Fruit fly (Drosophila melanogaster) whole organism, embryonic: ENCODE measurements around the gene CG43402.

ENCODE experiments used
- BEAF-32 ChIP-seq: fragments of 200-800 bp; sonication (Bioruptor generic); optimal IDR thresholded peaks from 3 replicates; lab custom pipeline; 2017; ENCODE audit warnings: missing biosample characterization, missing genetic modification characterization, mild to moderate bottlenecking, moderate library complexity, missing genetic modification reagents
- CG10274 ChIP-seq: fragments of 200-800 bp; sonication (Bioruptor generic); optimal IDR thresholded peaks from 3 replicates; lab custom pipeline; 2017; ENCODE audit warnings: missing biosample characterization, mild to moderate bottlenecking, missing genetic modification characterization
- CG10321 ChIP-seq: fragments of 200-800 bp; sonication (Bioruptor generic); IDR thresholded peaks from 2 replicates; pipeline ENCODE4 v1.3.6; 2022; ENCODE audit warnings: missing biosample characterization, missing genetic modification characterization
- CG10366 ChIP-seq: fragments of 200-800 bp; sonication (Bioruptor generic); IDR thresholded peaks from 2 replicates; pipeline ENCODE4 v1.3.6; 2022; ENCODE audit warnings: missing biosample characterization, missing genetic modification characterization
- CG11504 ChIP-seq: fragments of 200-800 bp; sonication (Bioruptor generic); optimal IDR thresholded peaks from 3 replicates; lab custom pipeline; 2019; ENCODE audit warnings: missing biosample characterization, mild to moderate bottlenecking, missing genetic modification characterization, moderate library complexity
- CG12659 ChIP-seq: fragments of 200-800 bp; sonication (Bioruptor generic); optimal IDR thresholded peaks from 3 replicates; lab custom pipeline; 2017; ENCODE audit warnings: mild to moderate bottlenecking, missing biosample characterization, missing genetic modification reagents, missing genetic modification characterization
- CG12769 ChIP-seq: fragments of 200-800 bp; sonication (Bioruptor generic); optimal IDR thresholded peaks from 2 replicates; lab custom pipeline; 2019; ENCODE audit warnings: missing biosample characterization, mild to moderate bottlenecking, missing genetic modification characterization, moderate library complexity
- CG12942 ChIP-seq: fragments of 200-800 bp; sonication (Bioruptor generic); optimal IDR thresholded peaks from 3 replicates; lab custom pipeline; 2016; ENCODE audit warnings: missing biosample characterization, missing genetic modification characterization
- CG1647 ChIP-seq: fragments of 200-800 bp; sonication (Bioruptor generic); optimal IDR thresholded peaks from 3 replicates; lab custom pipeline; 2016; ENCODE audit warnings: missing biosample characterization, missing genetic modification characterization
- CG16813 ChIP-seq: fragments of 200-800 bp; sonication (Bioruptor generic); IDR thresholded peaks from 3 replicates; pipeline ENCODE4 v1.3.6; 2022; ENCODE audit warnings: missing biosample characterization, missing genetic modification characterization; ENCODE audit not compliant: partially characterized antibody
- CG17361 ChIP-seq: fragments of 200-800 bp; sonication (Bioruptor generic); IDR thresholded peaks from 3 replicates; pipeline ENCODE4 v1.3.6; 2022; ENCODE audit warnings: missing biosample characterization, missing genetic modification characterization
- CG17912 ChIP-seq: fragments of 200-800 bp; sonication (Bioruptor generic); optimal IDR thresholded peaks from 2 replicates; lab custom pipeline; 2018; ENCODE audit warnings: missing biosample characterization, mild to moderate bottlenecking, missing genetic modification characterization
- CG2129 ChIP-seq: fragments of 200-800 bp; sonication (Bioruptor generic); IDR thresholded peaks from 2 replicates; pipeline ENCODE4 v1.3.6; 2022; ENCODE audit warnings: missing biosample characterization, missing genetic modification characterization; ENCODE audit not compliant: partially characterized antibody
- CG2712 ChIP-seq: fragments of 200-800 bp; optimal IDR thresholded peaks from 3 replicates; lab custom pipeline; 2019; ENCODE audit warnings: missing biosample characterization, mild to moderate bottlenecking, missing genetic modification characterization, moderate library complexity
- CG30020 ChIP-seq: fragments of 200-800 bp; optimal IDR thresholded peaks from 2 replicates; lab custom pipeline; 2019; ENCODE audit warnings: missing biosample characterization, mild to moderate bottlenecking, missing genetic modification characterization, moderate library complexity
- CG30403 ChIP-seq: fragments of 200-800 bp; sonication (Bioruptor generic); optimal IDR thresholded peaks from 3 replicates; lab custom pipeline; 2016; ENCODE audit warnings: missing biosample characterization, missing genetic modification characterization
- CG31365 ChIP-seq: fragments of 200-800 bp; sonication (Bioruptor generic); optimal IDR thresholded peaks from 2 replicates; lab custom pipeline; 2018; ENCODE audit warnings: missing biosample characterization, mild to moderate bottlenecking, missing genetic modification characterization
- CG32772 ChIP-seq: fragments of 200-800 bp; sonication (Bioruptor generic); IDR thresholded peaks from 2 replicates; pipeline ENCODE4 v1.3.6; 2022; ENCODE audit warnings: missing biosample characterization, missing genetic modification characterization
- CG33557 ChIP-seq: fragments of 200-800 bp; sonication (Bioruptor generic); optimal IDR thresholded peaks from 2 replicates; lab custom pipeline; 2019; ENCODE audit warnings: missing biosample characterization, mild to moderate bottlenecking, missing genetic modification characterization, moderate library complexity
- CG34422 ChIP-seq: fragments of 200-800 bp; sonication (Bioruptor generic); IDR thresholded peaks from 3 replicates; pipeline ENCODE4 v1.3.6; 2022; ENCODE audit warnings: missing biosample characterization, missing genetic modification characterization
- CG4424 ChIP-seq: fragments of 200-800 bp; sonication (Bioruptor generic); optimal IDR thresholded peaks from 3 replicates; lab custom pipeline; 2016; ENCODE audit warnings: missing biosample characterization, missing genetic modification characterization
- CG4854 ChIP-seq: fragments of 200-800 bp; sonication (Bioruptor generic); optimal IDR thresholded peaks from 2 replicates; lab custom pipeline; 2016; ENCODE audit warnings: missing biosample characterization, missing genetic modification characterization, inconsistent platforms
- CG7357 ChIP-seq: fragments of 200-800 bp; sonication (Bioruptor generic); IDR thresholded peaks from 3 replicates; pipeline ENCODE4 v1.3.6; 2022; ENCODE audit warnings: missing biosample characterization, missing genetic modification characterization
- CG9215 ChIP-seq: fragments of 200-800 bp; sonication (Bioruptor generic); IDR thresholded peaks from 2 replicates; pipeline ENCODE4 v1.3.6; 2022; ENCODE audit warnings: missing biosample characterization, missing genetic modification characterization
- CG9437 ChIP-seq: fragments of 200-800 bp; sonication (Bioruptor generic); optimal IDR thresholded peaks from 2 replicates; lab custom pipeline; 2018; ENCODE audit warnings: missing biosample characterization, mild to moderate bottlenecking, missing genetic modification characterization
- CoRest ChIP-seq: fragments of 200-800 bp; sonication (Bioruptor generic); optimal IDR thresholded peaks from 3 replicates; lab custom pipeline; 2018; ENCODE audit warnings: missing biosample characterization, mild to moderate bottlenecking, missing genetic modification characterization, moderate library complexity
- D ChIP-seq, 2 experiments: fragments of 200-800 bp in 1 of 2; fragments of >200 bp in 1 of 2; sonication (Bioruptor generic) in 1 of 2; optimal IDR thresholded peaks; 2 replicates in 1 of 2; 3 replicates in 1 of 2; lab custom pipeline; 2017; ENCODE audit warnings: mild to moderate bottlenecking in 1 of 2, missing biosample characterization in 1 of 2, missing genetic modification characterization in 1 of 2, missing genetic modification reagents in 1 of 2
- E2f1 ChIP-seq: fragments of 200-800 bp; sonication (Bioruptor generic); IDR thresholded peaks from 2 replicates; pipeline ENCODE4 v1.3.6; 2022; ENCODE audit warnings: missing biosample characterization, missing genetic modification characterization
- MBD-R2 ChIP-seq: fragments of 200-800 bp; sonication (Bioruptor generic); IDR thresholded peaks from 2 replicates; pipeline ENCODE4 v1.3.6; 2022; ENCODE audit warnings: missing biosample characterization, missing genetic modification characterization
- Med ChIP-seq: fragments of 200-800 bp; sonication (Bioruptor generic); peaks from one replicate; lab custom pipeline; 2016; ENCODE audit warnings: missing biosample characterization, missing genetic modification characterization, mild to moderate bottlenecking, inconsistent platforms, moderate library complexity
- NFAT ChIP-seq: fragments of 200-800 bp; sonication (Bioruptor generic); IDR thresholded peaks from 2 replicates; pipeline ENCODE4 v1.3.6; 2022; ENCODE audit warnings: missing biosample characterization, missing genetic modification characterization
- NK7.1 ChIP-seq: fragments of 200-800 bp; sonication (Bioruptor generic); optimal IDR thresholded peaks from 3 replicates; lab custom pipeline; 2016; ENCODE audit warnings: missing biosample characterization, missing genetic modification characterization
- Oli ChIP-seq: fragments of 200-800 bp; sonication (Bioruptor generic); optimal IDR thresholded peaks from 2 replicates; lab custom pipeline; 2018; ENCODE audit warnings: missing biosample characterization, mild to moderate bottlenecking, missing genetic modification characterization, moderate library complexity
- Pdp1 ChIP-seq, 2 experiments: fragments of 200-800 bp; sonication (Bioruptor generic); optimal IDR thresholded peaks; 3 replicates each; lab custom pipeline; 2016; ENCODE audit warnings: missing biosample characterization in 2 of 2, missing genetic modification characterization in 2 of 2, mild to moderate bottlenecking in 1 of 2, moderate library complexity in 1 of 2
- Poxn ChIP-seq: fragments of 200-800 bp; sonication (Bioruptor generic); IDR thresholded peaks from 2 replicates; pipeline ENCODE4 v1.3.6; 2022; ENCODE audit warnings: missing biosample characterization, missing genetic modification characterization
- Sry-β ChIP-seq: fragments of 200-800 bp; sonication (Bioruptor generic); optimal IDR thresholded peaks from 2 replicates; lab custom pipeline; 2018; ENCODE audit warnings: missing biosample characterization, mild to moderate bottlenecking, missing genetic modification characterization, moderate library complexity
- ato ChIP-seq: fragments of 200-800 bp; sonication (Bioruptor generic); IDR thresholded peaks from 2 replicates; pipeline ENCODE4 v1.3.6; 2022; ENCODE audit warnings: missing biosample characterization, missing genetic modification characterization; ENCODE audit not compliant: partially characterized antibody
- chif ChIP-seq, 2 experiments: fragments of 200-800 bp; sonication (Bioruptor generic); optimal IDR thresholded peaks; 3 replicates each; lab custom pipeline; 2016; ENCODE audit warnings: missing biosample characterization in 2 of 2, missing genetic modification characterization in 2 of 2
- dan ChIP-seq: fragments of 200-800 bp; sonication (Bioruptor generic); IDR thresholded peaks from 2 replicates; pipeline ENCODE4 v1.3.6; 2022; ENCODE audit warnings: missing biosample characterization, missing genetic modification characterization
- dati ChIP-seq: fragments of 200-800 bp; sonication (Bioruptor generic); IDR thresholded peaks from 2 replicates; pipeline ENCODE4 v1.3.6; 2022; ENCODE audit warnings: missing biosample characterization, missing genetic modification characterization
- ewg ChIP-seq: fragments of 200-800 bp; sonication (Bioruptor generic); optimal IDR thresholded peaks from 3 replicates; lab custom pipeline; 2017; ENCODE audit warnings: mild to moderate bottlenecking, missing biosample characterization, missing genetic modification reagents, missing genetic modification characterization
- mld ChIP-seq: fragments of 200-800 bp; sonication (Bioruptor generic); IDR thresholded peaks from 3 replicates; pipeline ENCODE4 v1.3.6; 2022; ENCODE audit warnings: missing biosample characterization, missing genetic modification characterization; ENCODE audit not compliant: partially characterized antibody
- nerfin-2 ChIP-seq: fragments of 200-800 bp; sonication (Bioruptor generic); IDR thresholded peaks from 2 replicates; pipeline ENCODE4 v1.3.6; 2022; ENCODE audit warnings: missing biosample characterization, missing genetic modification characterization; ENCODE audit not compliant: partially characterized antibody
- pan ChIP-seq, 4 experiments: fragments of >200 bp in 3 of 4; fragments of 200-800 bp in 1 of 4; sonication (Bioruptor generic) in 1 of 4; optimal IDR thresholded peaks in 3 of 4; IDR thresholded peaks in 1 of 4; 2 replicates each; pipeline versions ENCODE4 v1.3.6 to Lab custom; 2017 to 2022; ENCODE audit warnings: missing biosample characterization in 2 of 4, missing genetic modification characterization in 2 of 4, mixed read lengths in 1 of 4
- peb ChIP-seq: fragments of 200-800 bp; sonication (Bioruptor generic); IDR thresholded peaks from 2 replicates; pipeline ENCODE4 v1.3.6; 2022; ENCODE audit warnings: missing biosample characterization, missing genetic modification characterization
- run ChIP-seq: fragments of 200-800 bp; sonication (Bioruptor generic); optimal IDR thresholded peaks from 3 replicates; lab custom pipeline; 2018; ENCODE audit warnings: missing biosample characterization, mild to moderate bottlenecking, missing genetic modification characterization
- sens ChIP-seq: fragments of 200-800 bp; sonication (Bioruptor generic); peaks from one replicate; lab custom pipeline; 2016; ENCODE audit warnings: missing biosample characterization, missing genetic modification characterization
- slbo ChIP-seq: fragments of 200-800 bp; sonication (Bioruptor generic); IDR thresholded peaks from 2 replicates; pipeline ENCODE4 v1.3.6; 2022; ENCODE audit warnings: missing biosample characterization, missing genetic modification characterization

The CG43402 gene

DNA sequence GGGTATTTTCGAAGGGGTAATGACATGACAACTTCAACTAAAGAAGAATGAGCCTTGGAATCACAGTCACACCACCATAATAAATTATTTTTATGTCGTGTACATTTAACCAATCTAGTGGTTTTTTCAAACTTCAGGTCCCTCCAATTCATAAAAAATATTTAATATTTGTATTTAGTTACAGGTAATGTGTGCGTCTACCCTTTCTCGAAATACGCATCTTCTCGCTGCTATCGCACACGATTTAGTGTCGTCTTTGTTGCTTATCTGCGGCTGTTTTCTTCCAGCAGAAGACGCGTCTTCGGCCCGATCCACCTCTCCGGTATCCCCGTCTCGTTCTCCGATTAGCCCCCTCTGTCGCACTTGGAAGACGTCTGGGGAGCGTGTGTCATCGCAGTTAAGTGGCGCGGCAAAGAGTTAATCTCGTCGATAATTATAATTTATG lies 15.6 kb upstream of the CG43402 start (continued):
- TF ChIP-seq slbo (GFP tag; lab: Robert Waterston, UW) (peak; percentile 44; the same call in 1 of the 2 replicates), CG12942 (GFP tag; lab: Kevin White, UChicago) (peak; percentile 33), mld (GFP tag; lab: Robert Waterston, UW) (no peak), CG17912 (no peak), Med (GFP tag; lab: Kevin White, UChicago) (peak; percentile 91), dati (GFP tag; lab: Robert Waterston, UW) (peak; percentile 53; the same call in 1 of the 2 replicates), CG12659 (GFP tag; lab: Kevin White, UChicago) (peak; percentile 54), CG34422 (GFP tag; lab: Robert Waterston, UW) (peak; percentile 75; the same call in 2 of the 3 replicates), peb (GFP tag; lab: Robert Waterston, UW) (peak; percentile 74), nerfin-2 (GFP tag; lab: Robert Waterston, UW) (no peak), Pdp1 (GFP tag; optimal IDR thresholded peaks at IDR 0.05; lab: Kevin White, UChicago) (peak; percentile 51 to 59), CG32772 (peak; percentile 54), CG16813 (GFP tag; lab: Robert Waterston, UW) (no peak), E2f1 (peak; percentile 76), CG10274 (GFP tag; lab: Kevin White, UChicago) (peak; percentile 13), NFAT (GFP tag; lab: Robert Waterston, UW) (peak; percentile 35; the same call in 1 of the 2 replicates), CG33557 (GFP tag; lab: Kevin White, UChicago) (peak; percentile 65), Poxn (no peak), NK7.1 (GFP tag; lab: Kevin White, UChicago) (no peak), CG17361 (GFP tag; lab: Robert Waterston, UW) (peak; percentile 83), chif (GFP tag; optimal IDR thresholded peaks at IDR 0.05; lab: Kevin White, UChicago) (peak; percentile 65 to 77), Oli (tag; lab: Kevin White, UChicago) (peak; percentile 82), MBD-R2 (GFP tag; lab: Robert Waterston, UW) (no peak; the same call in 1 of the 2 replicates), CG2712 (tag; lab: Kevin White, UChicago) (peak; percentile 90), CG7357 (GFP tag; lab: Robert Waterston, UW) (0 out of 3 replicates have a peak, but pooled peaks have one; percentile 38), pan (optimal IDR thresholded peaks at IDR 0.05; lab: Kevin White, UChicago) (no peak), pan (GFP tag; optimal IDR thresholded peaks at IDR 0.05 in 1 of 2, IDR thresholded peaks at IDR 0.05 in 1 of 2) (peak in 1 of 2 experiments; percentile 76), dan (GFP tag; lab: Robert Waterston, UW) (0 out of 2 replicates have a peak, but pooled peaks have one; percentile 60), sens (GFP tag; lab: Kevin White, UChicago) (peak; percentile 97), CG4854 (peak; percentile 27), CG12769 (peak; percentile 20), ewg (GFP tag; lab: Kevin White, UChicago) (peak; percentile 62), CG4424 (GFP tag; lab: Kevin White, UChicago) (peak; percentile 78), CG2129 (GFP tag; lab: Robert Waterston, UW) (no peak), CoRest (tag; lab: Kevin White, UChicago) (peak; percentile 78), CG30403 (GFP tag; lab: Kevin White, UChicago) (peak; percentile 70), CG30020 (tag; lab: Kevin White, UChicago) (peak; percentile 4), CG1647 (GFP tag; lab: Kevin White, UChicago) (peak; percentile 11), D (optimal IDR thresholded peaks at IDR 0.05; lab: Kevin White, UChicago) (no peak), D (GFP tag; optimal IDR thresholded peaks at IDR 0.05; lab: Kevin White, UChicago) (peak; percentile 84), Sry-β (GFP tag; lab: Kevin White, UChicago) (peak; percentile 14), CG11504 (tag; lab: Kevin White, UChicago) (peak; percentile 79), CG10366 (GFP tag; lab: Robert Waterston, UW) (peak; percentile 75), CG10321 (GFP tag; lab: Robert Waterston, UW) (no peak), CG9215 (GFP tag; lab: Robert Waterston, UW) (no peak), run (tag; lab: Kevin White, UChicago) (peak; percentile 34), CG31365 (tag; lab: Kevin White, UChicago) (no peak), ato (GFP tag; lab: Robert Waterston, UW) (no peak), BEAF-32 (GFP tag; lab: Kevin White, UChicago) (no peak), CG9437 (GFP tag; lab: Kevin White, UChicago) (peak; percentile 59)
